Worm (Caenorhabditis elegans) whole organism, late embryonic: ENCODE data around the gene T05D4.2.

Experiments used
- C08G9.2 ChIP-seq: sonication (generic microtip); optimal IDR thresholded peaks from 2 replicates; lab custom pipeline; 2016; ENCODE audit warnings: mild to moderate bottlenecking, missing genetic modification characterization, moderate library complexity, missing compliant biosample characterization
- C38D4.7 ChIP-seq: fragments of 200-800 bp; sonication (Bioruptor generic); optimal IDR thresholded peaks from 2 replicates; lab custom pipeline; 2018; ENCODE audit warnings: mild to moderate bottlenecking, missing genetic modification characterization, moderate library complexity, missing compliant biosample characterization
- K02D7.2 ChIP-seq: sonication (generic microtip); optimal IDR thresholded peaks from 2 replicates; lab custom pipeline; 2017; ENCODE audit warnings: mild to moderate bottlenecking, missing genetic modification characterization, missing compliant biosample characterization
- T23F11.4 ChIP-seq: fragments of 200-800 bp; sonication (Bioruptor generic); optimal IDR thresholded peaks from 2 replicates; lab custom pipeline; 2018; ENCODE audit warnings: mild to moderate bottlenecking, missing genetic modification characterization, missing compliant biosample characterization
- Y22D7AL.16 ChIP-seq: sonication (generic microtip); optimal IDR thresholded peaks from 2 replicates; lab custom pipeline; 2016; ENCODE audit warnings: missing genetic modification characterization, missing compliant biosample characterization
- ahr-1 ChIP-seq: sonication (generic microtip); optimal IDR thresholded peaks from 2 replicates; lab custom pipeline; 2016; ENCODE audit warnings: missing genetic modification characterization, missing compliant biosample characterization
- ama-1 ChIP-seq: fragments of 150-350 bp; optimal IDR thresholded peaks from 2 replicates; lab custom pipeline; 2014
- ceh-14 ChIP-seq: sonication (generic microtip); optimal IDR thresholded peaks from 2 replicates; lab custom pipeline; 2016; ENCODE audit warnings: missing genotype, missing genetic modification characterization, missing compliant biosample characterization
- ceh-18 ChIP-seq: sonication (generic microtip); optimal IDR thresholded peaks from 2 replicates; lab custom pipeline; 2016; ENCODE audit warnings: missing genetic modification characterization, missing compliant biosample characterization
- ceh-19 ChIP-seq: fragments of 200-800 bp; sonication (Bioruptor generic); optimal IDR thresholded peaks from 2 replicates; lab custom pipeline; 2018; ENCODE audit warnings: mild to moderate bottlenecking, missing genetic modification characterization, missing compliant biosample characterization
- ceh-2 ChIP-seq: sonication (generic microtip); optimal IDR thresholded peaks from 2 replicates; lab custom pipeline; 2016; ENCODE audit warnings: missing genotype, missing genetic modification characterization, missing compliant biosample characterization
- ceh-22 ChIP-seq: sonication (generic microtip); optimal IDR thresholded peaks from 2 replicates; lab custom pipeline; 2017; ENCODE audit warnings: missing biosample characterization, missing genetic modification characterization
- ceh-24 ChIP-seq: sonication (generic microtip); optimal IDR thresholded peaks from 2 replicates; lab custom pipeline; 2016; ENCODE audit warnings: mild to moderate bottlenecking, missing genetic modification characterization, missing compliant biosample characterization
- ceh-31 ChIP-seq: sonication (generic microtip); optimal IDR thresholded peaks from 2 replicates; lab custom pipeline; 2016; ENCODE audit warnings: missing genetic modification characterization, missing compliant biosample characterization
- ceh-45 ChIP-seq: fragments of 200-800 bp; sonication (Bioruptor generic); IDR thresholded peaks from 2 replicates; pipeline ENCODE4 v1.3.6; 2022; ENCODE audit warnings: missing genetic modification reagents, missing genetic modification characterization, missing compliant biosample characterization
- ceh-48 ChIP-seq: sonication (generic microtip); optimal IDR thresholded peaks from 2 replicates; lab custom pipeline; 2016; ENCODE audit warnings: missing genetic modification characterization, inconsistent platforms, missing compliant biosample characterization
- ceh-6 ChIP-seq: fragments of 200-800 bp; sonication (Bioruptor generic); optimal IDR thresholded peaks from 2 replicates; lab custom pipeline; 2018; ENCODE audit warnings: mild to moderate bottlenecking, missing genetic modification characterization, missing compliant biosample characterization
- ceh-9 ChIP-seq: sonication (generic microtip); optimal IDR thresholded peaks from 2 replicates; lab custom pipeline; 2016; ENCODE audit warnings: mild to moderate bottlenecking, missing genetic modification characterization, inconsistent platforms, missing compliant biosample characterization
- che-1 ChIP-seq: sonication (generic microtip); optimal IDR thresholded peaks from 2 replicates; lab custom pipeline; 2016; ENCODE audit warnings: mild to moderate bottlenecking, missing genetic modification characterization, missing compliant biosample characterization
- elt-2 ChIP-seq: sonication (generic microtip); optimal IDR thresholded peaks from 2 replicates; lab custom pipeline; 2016; ENCODE audit warnings: missing genetic modification reagents, missing genetic modification characterization, missing compliant biosample characterization
- ets-4 ChIP-seq: sonication (generic microtip); optimal IDR thresholded peaks from 2 replicates; lab custom pipeline; 2016; ENCODE audit warnings: missing genetic modification characterization, missing compliant biosample characterization
- fkh-6 ChIP-seq: sonication (generic microtip); optimal IDR thresholded peaks from 2 replicates; lab custom pipeline; 2016; ENCODE audit warnings: missing genetic modification characterization, missing compliant biosample characterization
- hlh-13 ChIP-seq: fragments of 200-800 bp; sonication (Bioruptor generic); optimal IDR thresholded peaks from 2 replicates; lab custom pipeline; 2018; ENCODE audit warnings: mild to moderate bottlenecking, missing genetic modification characterization, missing compliant biosample characterization
- hlh-15 ChIP-seq: sonication (generic microtip); optimal IDR thresholded peaks from 2 replicates; lab custom pipeline; 2016; ENCODE audit warnings: missing genetic modification characterization, missing compliant biosample characterization
- hlh-30 ChIP-seq: sonication (generic microtip); optimal IDR thresholded peaks from 2 replicates; lab custom pipeline; 2017; ENCODE audit warnings: antibody characterized with exemption, missing genetic modification characterization, missing compliant biosample characterization; ENCODE audit not compliant: insufficient read depth
- hlh-6 ChIP-seq: sonication (generic microtip); optimal IDR thresholded peaks from 2 replicates; lab custom pipeline; 2016; ENCODE audit warnings: missing genotype, missing genetic modification characterization, missing compliant biosample characterization
- hlh-8 ChIP-seq: sonication (generic microtip); optimal IDR thresholded peaks from 2 replicates; lab custom pipeline; 2016; ENCODE audit warnings: missing genotype, missing genetic modification characterization, missing compliant biosample characterization
- lim-6 ChIP-seq: sonication (generic microtip); optimal IDR thresholded peaks from 2 replicates; lab custom pipeline; 2016; ENCODE audit warnings: missing genetic modification characterization, missing compliant biosample characterization
- lin-11 ChIP-seq: fragments of 200-800 bp; sonication (Bioruptor generic); optimal IDR thresholded peaks from 2 replicates; lab custom pipeline; 2018; ENCODE audit warnings: mild to moderate bottlenecking, missing genetic modification characterization, missing compliant biosample characterization
- madf-2 ChIP-seq: sonication (generic microtip); optimal IDR thresholded peaks from 2 replicates; lab custom pipeline; 2017; ENCODE audit warnings: missing genetic modification characterization, missing compliant biosample characterization
- mec-3 ChIP-seq: sonication (generic microtip); optimal IDR thresholded peaks from 2 replicates; lab custom pipeline; 2016; ENCODE audit warnings: borderline replicate concordance, missing genetic modification characterization, missing compliant biosample characterization
- nfya-1 ChIP-seq: sonication (generic microtip); optimal IDR thresholded peaks from 2 replicates; lab custom pipeline; 2017; ENCODE audit warnings: missing genetic modification characterization, mild to moderate bottlenecking, missing compliant biosample characterization, antibody characterized with exemption, moderate library complexity
- nhr-11 ChIP-seq: fragments of 150-350 bp; optimal IDR thresholded peaks from 2 replicates; lab custom pipeline; 2014; ENCODE audit warnings: missing biosample characterization, missing genetic modification characterization
- nhr-232 ChIP-seq: sonication (generic microtip); optimal IDR thresholded peaks from 2 replicates; lab custom pipeline; 2016; ENCODE audit warnings: missing genetic modification characterization, missing compliant biosample characterization
- npax-4 ChIP-seq: sonication (generic microtip); optimal IDR thresholded peaks from 2 replicates; lab custom pipeline; 2016; ENCODE audit warnings: missing genetic modification characterization, missing compliant biosample characterization
- pag-3 ChIP-seq: sonication (generic microtip); optimal IDR thresholded peaks from 2 replicates; lab custom pipeline; 2016; ENCODE audit warnings: missing compliant biosample characterization, missing genetic modification characterization, borderline replicate concordance
- pha-2 ChIP-seq: sonication (generic microtip); optimal IDR thresholded peaks from 2 replicates; lab custom pipeline; 2017; ENCODE audit warnings: mild to moderate bottlenecking, missing genetic modification characterization, missing compliant biosample characterization
- pha-4 ChIP-seq: fragments of 150-350 bp; optimal IDR thresholded peaks from 2 replicates; lab custom pipeline; 2018; ENCODE audit warnings: missing biosample characterization, missing genetic modification reagents, missing genetic modification characterization
- pqm-1 ChIP-seq: sonication (generic microtip); optimal IDR thresholded peaks from 2 replicates; lab custom pipeline; 2016; ENCODE audit warnings: missing genetic modification characterization, missing compliant biosample characterization
- pros-1 ChIP-seq: fragments of 150-350 bp; optimal IDR thresholded peaks from 2 replicates; lab custom pipeline; 2014; ENCODE audit warnings: missing biosample characterization, missing genetic modification reagents, missing genetic modification characterization
- ref-2 ChIP-seq: sonication (generic microtip); optimal IDR thresholded peaks from 2 replicates; lab custom pipeline; 2016; ENCODE audit warnings: missing genetic modification characterization, missing compliant biosample characterization
- sdc-2 ChIP-seq: sonication (generic microtip); optimal IDR thresholded peaks from 2 replicates; lab custom pipeline; 2016; ENCODE audit warnings: missing genotype, missing genetic modification characterization, missing compliant biosample characterization
- sox-2 ChIP-seq: fragments of 200-800 bp; sonication (Bioruptor generic); IDR thresholded peaks from 2 replicates; pipeline ENCODE4 v1.3.6; 2022; ENCODE audit warnings: missing genetic modification reagents, missing genetic modification characterization, missing compliant biosample characterization
- sox-4 ChIP-seq: sonication (generic microtip); optimal IDR thresholded peaks from 2 replicates; lab custom pipeline; 2017; ENCODE audit warnings: mild to moderate bottlenecking, missing genetic modification characterization, inconsistent platforms, missing compliant biosample characterization
- tbx-2 ChIP-seq: sonication (generic microtip); optimal IDR thresholded peaks from 2 replicates; lab custom pipeline; 2016; ENCODE audit warnings: missing genetic modification characterization, missing compliant biosample characterization
- ttx-3 ChIP-seq: sonication (generic microtip); optimal IDR thresholded peaks from 2 replicates; lab custom pipeline; 2016; ENCODE audit warnings: missing genetic modification reagents, missing genetic modification characterization, missing compliant biosample characterization
- unc-42 ChIP-seq: sonication (generic microtip); optimal IDR thresholded peaks from 2 replicates; lab custom pipeline; 2016; ENCODE audit warnings: missing genotype, missing genetic modification characterization, missing compliant biosample characterization
- zip-5 ChIP-seq: sonication (generic microtip); optimal IDR thresholded peaks from 2 replicates; lab custom pipeline; 2016; ENCODE audit warnings: missing genetic modification characterization, missing compliant biosample characterization
- ztf-16 ChIP-seq: sonication (generic microtip); optimal IDR thresholded peaks from 2 replicates; lab custom pipeline; 2017; ENCODE audit warnings: missing genetic modification characterization, missing compliant biosample characterization

The T05D4.2 gene

ce11 chrIII:13570347-13570746 is 7.5 kb upstream of the T05D4.2 start, which contains the start of gene exc-12:
exc-12 (minus strand) TSS chrIII:13570447.
- TF ChIP-seq ceh-22 (tag; lab: Kevin White, UChicago) (no peak), mec-3 (no peak), ceh-14 (tag; lab: Kevin White, UChicago) (no peak), ceh-48 (tag; lab: Kevin White, UChicago) (no peak), C38D4.7 (GFP tag; lab: Kevin White, UChicago) (no peak), ahr-1 (tag; lab: Kevin White, UChicago) (no peak), ttx-3 (no peak), ceh-24 (tag; lab: Kevin White, UChicago) (no peak), zip-5 (tag; lab: Kevin White, UChicago) (no peak), pqm-1 (no peak), npax-4 (tag; lab: Kevin White, UChicago) (no peak), ama-1 (no peak)

DNA sequence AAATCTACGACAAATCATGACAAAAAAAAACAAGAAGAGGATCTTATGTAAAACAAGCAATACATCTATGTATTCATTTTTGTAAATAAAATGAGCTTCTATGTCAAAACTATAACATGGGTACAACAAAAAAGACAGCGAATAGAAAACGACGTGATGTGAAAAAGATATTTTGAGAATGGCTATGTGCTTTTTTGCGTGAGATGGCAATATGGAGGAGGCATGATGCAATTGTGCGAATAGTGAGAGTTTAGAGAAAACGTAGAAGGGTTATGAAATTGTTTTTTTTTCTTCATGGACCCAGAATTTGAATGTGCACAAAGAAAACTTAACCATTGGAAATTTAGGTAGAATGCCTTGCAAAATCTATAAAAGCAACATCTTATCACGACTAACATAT is 3.1 kb upstream of the T05D4.2 start:
- TF ChIP-seq unc-42 (peak; percentile 42), lin-11 (tag; lab: Kevin White, UChicago) (no peak), ceh-19 (GFP tag; lab: Kevin White, UChicago) (no peak)

DNA sequence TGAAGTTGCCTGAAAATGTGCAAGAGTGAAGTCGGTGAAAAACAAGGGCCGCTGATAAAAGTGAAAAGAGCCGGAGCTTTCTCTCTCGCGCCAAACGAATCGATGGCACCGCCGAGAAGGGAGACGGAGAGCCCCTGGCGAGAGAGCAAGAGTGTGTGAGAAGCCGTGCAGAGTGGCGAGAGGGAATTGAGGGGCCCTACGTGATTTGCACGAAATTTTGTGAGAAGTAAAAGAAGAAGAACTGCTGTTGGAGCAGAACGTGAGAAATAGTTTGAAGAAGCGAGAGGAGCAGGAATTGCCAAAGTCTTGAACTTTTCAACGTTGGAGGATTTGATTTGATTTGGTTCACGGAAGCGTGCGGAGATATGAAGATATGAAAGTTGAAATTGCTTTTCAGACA is 2.0 kb upstream of the T05D4.2 start, which contains the start of gene aldo-1:
Gene aldo-1, minus strand, starts transcription at position 9 of the 400 bp plus-strand sequence.
- peak; percentile 51 for TF ChIP-seq nfya-1 (tag; lab: Kevin White, UChicago)
- TF ChIP-seq che-1, result no peak
- no peak for TF ChIP-seq lin-11 (tag; lab: Kevin White, UChicago)
- TF ChIP-seq ceh-9 (tag; lab: Kevin White, UChicago), result no peak
- TF ChIP-seq hlh-8 (tag; lab: Kevin White, UChicago), result no peak
- TF ChIP-seq hlh-13, result no peak
- TF ChIP-seq K02D7.2 (tag; lab: Kevin White, UChicago), result no peak
- no peak for TF ChIP-seq pros-1 (tag; lab: Kevin White, UChicago)
- no peak for TF ChIP-seq ceh-2
- TF ChIP-seq ceh-6 (GFP tag; lab: Kevin White, UChicago), result no peak
- no peak for TF ChIP-seq sox-2 (GFP tag; lab: Robert Waterston, UW)
- peak; percentile 58 for TF ChIP-seq ceh-18 (tag; lab: Kevin White, UChicago)
- TF ChIP-seq ama-1, result no peak
- peak; percentile 48 for TF ChIP-seq mec-3
- TF ChIP-seq nhr-232 (tag; lab: Kevin White, UChicago), result no peak
- no peak for TF ChIP-seq hlh-15 (tag; lab: Kevin White, UChicago)
- no peak for TF ChIP-seq ztf-16 (tag; lab: Kevin White, UChicago)
- no peak for TF ChIP-seq T23F11.4 (GFP tag; lab: Kevin White, UChicago)
- no peak for TF ChIP-seq pha-4 (tag; lab: Kevin White, UChicago)
- TF ChIP-seq Y22D7AL.16 (tag; lab: Kevin White, UChicago), result no peak
- TF ChIP-seq C08G9.2 (tag; lab: Kevin White, UChicago), result no peak
- TF ChIP-seq tbx-2 (tag; lab: Kevin White, UChicago), result no peak
- peak; percentile 88 for TF ChIP-seq unc-42
- TF ChIP-seq ttx-3, result no peak
- no peak for TF ChIP-seq lim-6 (tag; lab: Kevin White, UChicago)
- TF ChIP-seq pha-2, result no peak
- no peak for TF ChIP-seq ref-2 (tag; lab: Kevin White, UChicago)
- no peak for TF ChIP-seq madf-2
- no peak for TF ChIP-seq ets-4 (tag; lab: Kevin White, UChicago)
- peak; percentile 54 for TF ChIP-seq ceh-31 (tag; lab: Kevin White, UChicago)
- TF ChIP-seq npax-4 (tag; lab: Kevin White, UChicago), result no peak
- TF ChIP-seq zip-5 (tag; lab: Kevin White, UChicago), result no peak
- TF ChIP-seq sdc-2, result no peak
- TF ChIP-seq ahr-1 (tag; lab: Kevin White, UChicago), result no peak
- TF ChIP-seq hlh-6, result peak; percentile 24
- TF ChIP-seq C38D4.7 (GFP tag; lab: Kevin White, UChicago), result no peak
- TF ChIP-seq sox-4 (tag; lab: Kevin White, UChicago), result no peak
- no peak for TF ChIP-seq hlh-30
- no peak for TF ChIP-seq ceh-45 (GFP tag; lab: Robert Waterston, UW)
- no peak for TF ChIP-seq fkh-6
- no peak for TF ChIP-seq ceh-48 (tag; lab: Kevin White, UChicago)
- no peak for TF ChIP-seq pag-3
- no peak for TF ChIP-seq nhr-11 (tag; lab: Kevin White, UChicago)
- TF ChIP-seq elt-2, result no peak
